Worm (Caenorhabditis elegans): ENCODE data around the gene dolk-1.

dolk-1 gene

DNA sequence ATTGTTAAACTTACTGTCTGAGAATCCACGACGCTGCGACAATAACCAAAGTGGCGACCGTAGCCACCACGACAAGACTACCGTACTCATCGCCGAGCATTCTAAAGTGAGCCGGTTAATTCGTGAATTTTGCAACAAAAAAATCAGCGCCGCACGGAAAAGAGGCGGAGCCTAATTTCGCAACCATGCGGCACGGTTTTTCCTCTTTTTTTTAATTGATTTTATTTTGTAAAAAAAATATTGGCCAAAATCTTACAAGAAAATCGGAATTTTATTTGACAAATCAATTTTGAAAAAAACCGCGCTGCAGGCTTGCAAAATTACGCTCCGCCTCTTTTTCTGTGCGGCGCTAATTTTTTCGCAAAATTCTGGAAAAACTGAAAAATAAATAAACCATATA is at the start of gene dolk-1:
dolk-1 (minus strand) TSS at position 101 of the 400 bp plus-strand sequence.
- TF ChIP-seq mep-1 (tag; optimal IDR thresholded peaks at IDR 0.05) = no peak
- no peak for TF ChIP-seq M03D4.4 (tag; optimal IDR thresholded peaks at IDR 0.05)
- TF ChIP-seq flh-1 (GFP tag; optimal IDR thresholded peaks at IDR 0.05) = no peak

DNA sequence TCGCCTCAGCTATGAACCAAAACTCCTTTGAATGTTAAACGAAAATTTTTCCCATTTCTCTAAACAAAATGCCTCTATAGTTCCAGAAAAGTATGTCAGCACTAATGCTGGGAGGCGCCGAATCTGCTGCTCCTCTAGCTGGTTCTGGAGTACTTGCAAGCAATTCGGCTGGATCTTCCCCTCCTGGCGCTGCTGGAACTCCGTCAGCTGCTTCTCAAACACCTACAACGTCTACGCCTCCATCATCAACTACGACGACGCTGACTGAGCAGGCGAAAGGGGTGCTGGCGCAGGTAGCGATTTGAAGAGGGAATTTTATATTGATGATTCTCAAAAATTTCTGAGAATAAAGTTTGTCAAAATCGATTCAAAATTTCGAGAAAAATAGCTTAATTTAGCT is 49.0 kb upstream of the dolk-1 start:
- TF ChIP-seq sptf-1 (tag; optimal IDR thresholded peaks at IDR 0.05) (no peak), mls-2 (tag; optimal IDR thresholded peaks at IDR 0.05) (no peak), ham-2 (GFP tag; optimal IDR thresholded peaks at IDR 0.05) (no peak), drap-1 (GFP tag; optimal IDR thresholded peaks at IDR 0.05) (no peak), pha-4 (tag; optimal IDR thresholded peaks at IDR 0.05) (no peak), elt-1 (tag; optimal IDR thresholded peaks at IDR 0.05; ENCODE audit: borderline replicate concordance, insufficient read depth) (no peak), unc-120 (tag; optimal IDR thresholded peaks at IDR 0.05; ENCODE audit: poor library complexity, severe bottlenecking) (no peak)

DNA sequence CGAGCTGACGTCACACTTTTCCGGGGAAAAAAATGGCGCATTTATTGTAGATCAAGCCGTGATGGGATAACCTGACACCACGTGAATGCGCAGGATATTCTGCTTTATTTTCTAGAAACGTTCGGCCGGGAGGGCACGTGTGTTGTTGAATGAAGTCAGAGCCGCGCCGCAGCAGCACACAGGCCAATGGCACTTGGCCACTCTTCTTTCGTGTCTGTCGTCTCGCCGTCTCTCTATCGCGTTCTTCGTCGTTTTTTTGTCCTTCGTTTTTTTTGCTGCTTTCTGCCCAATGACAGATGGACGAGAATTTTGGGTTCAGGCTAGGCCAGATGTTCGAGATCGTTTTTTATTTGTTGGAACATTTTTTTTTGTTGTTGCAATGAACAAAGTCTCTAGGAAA is 48.1 kb upstream of the dolk-1 start:
- peak; percentile 39 for TF ChIP-seq lin-32 (GFP tag; optimal IDR thresholded peaks at IDR 0.05)
- no peak for TF ChIP-seq tbx-8 (GFP tag; optimal IDR thresholded peaks at IDR 0.05)

DNA sequence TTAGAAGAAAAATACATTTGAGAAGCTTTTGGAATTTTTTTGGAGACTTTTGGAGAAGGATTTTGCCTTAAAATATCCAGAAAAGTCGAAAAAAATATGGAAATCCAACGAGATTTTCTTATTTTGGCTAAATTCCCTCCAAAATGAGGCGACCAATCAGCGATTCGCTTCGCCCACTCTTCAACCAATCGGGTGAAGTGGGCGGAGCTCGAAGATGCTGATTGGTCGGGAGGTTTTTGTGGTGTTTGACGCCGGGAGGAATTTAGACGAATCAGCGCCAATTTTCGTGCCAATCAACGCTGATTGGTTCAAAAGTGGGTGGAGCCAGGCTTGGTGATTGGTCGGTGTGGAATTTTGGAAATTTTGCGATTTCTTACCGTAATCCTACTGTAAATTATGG is 47.3 kb upstream of the dolk-1 start:
- no peak for TF ChIP-seq elt-3 (tag; optimal IDR thresholded peaks at IDR 0.05)
- TF ChIP-seq mls-2 (tag; optimal IDR thresholded peaks at IDR 0.05) = peak; percentile 2

DNA sequence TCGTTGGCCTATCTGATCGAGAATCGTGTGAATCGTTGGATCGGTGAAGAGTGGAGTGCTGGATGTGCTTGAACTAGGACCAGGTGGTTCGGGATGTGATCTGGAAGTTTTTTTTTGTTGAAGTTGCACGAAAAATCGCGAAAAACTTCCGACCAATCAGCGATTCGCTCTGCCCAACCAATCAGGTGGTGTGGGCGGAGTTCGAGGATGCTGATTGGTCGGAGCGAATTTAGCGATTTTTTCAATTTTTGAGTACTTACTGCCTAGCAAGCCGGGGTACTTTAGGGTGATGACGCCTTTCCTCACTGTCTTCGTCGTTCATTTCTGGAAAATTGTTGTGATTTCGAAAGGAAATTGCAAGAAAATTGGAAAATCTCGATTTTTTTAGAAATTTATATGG is 45.3 kb upstream of the dolk-1 start, which contains the start of gene Y56A3A.30:
Y56A3A.30 (minus strand) TSS at position 324 of the 400 bp plus-strand sequence.
- TF ChIP-seq nhr-28 (tag; optimal IDR thresholded peaks at IDR 0.05) = no peak
- TF ChIP-seq unc-62 (GFP tag; optimal IDR thresholded peaks at IDR 0.05) = no peak
- TF ChIP-seq drap-1 (GFP tag; optimal IDR thresholded peaks at IDR 0.05) = no peak
- no peak for TF ChIP-seq unc-39 (tag; optimal IDR thresholded peaks at IDR 0.05)
- TF ChIP-seq cnd-1 (tag; optimal IDR thresholded peaks at IDR 0.05) = no peak
- TF ChIP-seq elt-3 (tag; optimal IDR thresholded peaks at IDR 0.05) = no peak
- no peak for TF ChIP-seq bed-3 (GFP tag; optimal IDR thresholded peaks at IDR 0.05)

DNA sequence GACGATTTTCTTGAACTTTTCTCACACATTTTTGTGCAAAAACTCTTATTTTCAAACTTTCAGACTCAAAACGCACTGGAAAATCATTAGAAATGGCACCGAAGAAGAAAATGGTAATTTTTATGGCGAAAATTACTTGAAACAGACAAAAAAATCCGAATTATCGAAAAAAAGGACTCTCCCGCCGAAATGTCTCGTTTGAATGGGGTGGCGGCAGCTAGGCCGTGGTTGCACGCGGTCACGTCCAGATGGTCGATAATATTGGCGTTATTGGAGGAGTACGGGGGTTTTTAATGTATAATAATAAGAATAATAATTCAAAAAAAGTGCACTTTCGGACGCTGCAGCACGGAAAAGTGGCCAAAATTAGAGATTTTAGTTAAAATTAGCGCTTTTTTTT is 41.0 kb upstream of the dolk-1 start, which contains the start of gene Y56A3A.31:
Y56A3A.31 (plus strand) TSS at position 64 of the 400 bp plus-strand sequence.
- TF ChIP-seq sem-2 (GFP tag; optimal IDR thresholded peaks at IDR 0.05) (no peak), M03D4.4 (tag; optimal IDR thresholded peaks at IDR 0.05) (no peak), ceh-39 (tag; optimal IDR thresholded peaks at IDR 0.05) (peak; percentile 61), unc-120 (tag; optimal IDR thresholded peaks at IDR 0.05; ENCODE audit: poor library complexity, severe bottlenecking) (no peak)

DNA sequence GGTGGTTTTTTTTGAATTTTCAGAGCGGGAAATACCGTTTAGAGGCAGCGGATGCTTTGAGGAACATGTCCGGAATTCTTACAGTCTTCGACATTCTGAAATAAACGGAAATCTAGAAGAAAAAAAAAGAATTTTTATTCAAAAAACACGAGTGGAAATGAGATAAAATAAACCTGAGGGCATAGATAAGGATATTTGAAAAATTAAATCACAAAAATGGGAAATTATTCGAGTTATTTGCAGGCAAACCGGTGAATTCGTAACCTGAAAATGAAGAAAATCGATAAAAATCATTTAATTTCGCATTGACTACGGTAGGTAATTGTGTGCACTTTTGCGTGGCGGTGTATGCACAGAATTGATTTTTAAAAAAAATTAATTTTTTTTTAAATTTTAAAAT is 40.6 kb upstream of the dolk-1 start, which contains the start of gene ung-1:
ung-1 (minus strand) TSS at position 101 of the 400 bp plus-strand sequence.
- TF ChIP-seq sptf-1 (tag; optimal IDR thresholded peaks at IDR 0.05) (no peak), unc-62 (GFP tag; optimal IDR thresholded peaks at IDR 0.05) (no peak), elt-3 (tag; optimal IDR thresholded peaks at IDR 0.05) (no peak), ztf-11 (tag; optimal IDR thresholded peaks at IDR 0.05) (no peak), mab-5 (tag; optimal IDR thresholded peaks at IDR 0.05) (no peak), nhr-28 (tag; optimal IDR thresholded peaks at IDR 0.05) (no peak), hlh-1 (tag; optimal IDR thresholded peaks at IDR 0.05) (no peak), elt-1 (tag; optimal IDR thresholded peaks at IDR 0.05; ENCODE audit: borderline replicate concordance, insufficient read depth) (no peak), pha-4 (tag; optimal IDR thresholded peaks at IDR 0.05) (no peak), cnd-1 (tag; optimal IDR thresholded peaks at IDR 0.05) (no peak), nhr-2 (tag; optimal IDR thresholded peaks at IDR 0.05) (no peak), bed-3 (GFP tag; optimal IDR thresholded peaks at IDR 0.05) (no peak), drap-1 (GFP tag; optimal IDR thresholded peaks at IDR 0.05) (no peak), flh-1 (GFP tag; optimal IDR thresholded peaks at IDR 0.05) (no peak), nhr-76 (tag; optimal IDR thresholded peaks at IDR 0.05) (no peak), unc-120 (tag; optimal IDR thresholded peaks at IDR 0.05; ENCODE audit: poor library complexity, severe bottlenecking) (no peak), mep-1 (tag; optimal IDR thresholded peaks at IDR 0.05) (no peak), ceh-83 (GFP tag; optimal IDR thresholded peaks at IDR 0.05) (no peak), lin-32 (GFP tag; optimal IDR thresholded peaks at IDR 0.05) (no peak), sem-2 (GFP tag; optimal IDR thresholded peaks at IDR 0.05) (no peak)
